Worm (Caenorhabditis elegans): ENCODE measurements around the gene C54D10.9.
A peak's percentile ranks its signal among the peaks of the same experiment; 100 is the strongest.

C54D10.9 gene

DNA sequence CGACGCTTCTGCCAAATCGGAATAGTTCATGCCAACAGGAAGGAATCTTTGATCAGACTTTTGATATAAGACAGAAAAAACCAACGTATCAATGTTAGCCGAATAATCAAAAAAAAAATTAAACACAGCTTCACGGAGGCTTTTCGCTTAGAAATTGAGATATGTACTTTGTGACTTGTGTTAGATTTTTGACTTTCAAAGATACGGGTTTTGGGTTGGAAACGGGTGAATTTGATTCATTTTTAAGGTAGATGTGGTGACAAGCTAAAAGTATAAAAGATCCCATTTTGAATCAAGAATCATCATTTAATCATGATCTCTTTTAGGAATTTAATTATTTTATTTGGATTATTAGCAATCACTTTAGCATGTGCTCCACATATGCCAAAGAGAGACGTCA is 44.6 kb upstream of the C54D10.9 start, which contains the start of gene K01D12.8:
Gene K01D12.8 (plus strand): TSS at position 301 of the 400 bp plus-strand sequence.
- TF ChIP-seq mab-5 (tag; optimal IDR thresholded peaks at IDR 0.05) (no peak), nhr-76 (tag; optimal IDR thresholded peaks at IDR 0.05) (no peak), blmp-1 (tag; optimal IDR thresholded peaks at IDR 0.05) (no peak), mls-2 (tag; optimal IDR thresholded peaks at IDR 0.05) (no peak), ceh-39 (tag; optimal IDR thresholded peaks at IDR 0.05) (no peak), bed-3 (GFP tag; optimal IDR thresholded peaks at IDR 0.05) (no peak), ham-2 (GFP tag; optimal IDR thresholded peaks at IDR 0.05) (no peak), pha-4 (tag; optimal IDR thresholded peaks at IDR 0.05) (no peak), nhr-2 (tag; optimal IDR thresholded peaks at IDR 0.05) (no peak), ces-1 (GFP tag; optimal IDR thresholded peaks at IDR 0.05) (no peak), ztf-11 (tag; optimal IDR thresholded peaks at IDR 0.05) (no peak), mep-1 (tag; optimal IDR thresholded peaks at IDR 0.05) (no peak)

DNA sequence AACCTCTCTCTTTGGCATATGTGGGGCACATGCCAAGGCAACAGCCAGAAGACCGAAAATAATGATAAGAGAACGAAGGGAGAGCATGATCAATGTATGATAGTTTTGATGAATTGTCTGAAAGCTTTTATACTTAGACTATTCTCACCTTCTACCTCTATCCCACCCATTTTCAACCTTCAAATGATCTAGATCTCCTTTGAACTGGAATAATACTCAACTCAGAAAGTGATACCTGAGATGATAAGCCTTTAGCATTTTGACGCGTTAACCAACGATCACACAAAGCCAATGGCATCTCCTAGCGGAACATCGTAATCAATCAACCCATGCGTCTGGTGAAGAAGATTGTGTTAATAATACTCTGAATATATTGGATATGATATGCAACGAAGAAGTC is 42.4 kb upstream of the C54D10.9 start, which contains the start of gene K01D12.9:
Gene K01D12.9 (minus strand): TSS at position 101 of the 400 bp plus-strand sequence.
- TF ChIP-seq drap-1 (GFP tag; optimal IDR thresholded peaks at IDR 0.05) (no peak), blmp-1 (tag; optimal IDR thresholded peaks at IDR 0.05) (no peak), mep-1 (tag; optimal IDR thresholded peaks at IDR 0.05) (no peak), nhr-237 (tag; optimal IDR thresholded peaks at IDR 0.05) (no peak), M03D4.4 (tag; optimal IDR thresholded peaks at IDR 0.05) (no peak), ceh-43 (GFP tag; optimal IDR thresholded peaks at IDR 0.05) (no peak), nhr-12 (tag; optimal IDR thresholded peaks at IDR 0.05) (no peak), bed-3 (GFP tag; optimal IDR thresholded peaks at IDR 0.05) (no peak), mab-5 (tag; optimal IDR thresholded peaks at IDR 0.05) (no peak), unc-62 (GFP tag; optimal IDR thresholded peaks at IDR 0.05) (no peak), lin-13 (tag; optimal IDR thresholded peaks at IDR 0.05) (no peak), unc-120 (tag; optimal IDR thresholded peaks at IDR 0.05; ENCODE audit: poor library complexity, severe bottlenecking) (no peak), elt-1 (tag; optimal IDR thresholded peaks at IDR 0.05; ENCODE audit: borderline replicate concordance, insufficient read depth) (no peak), ces-1 (GFP tag; optimal IDR thresholded peaks at IDR 0.05) (no peak), ham-2 (GFP tag; optimal IDR thresholded peaks at IDR 0.05) (no peak)

DNA sequence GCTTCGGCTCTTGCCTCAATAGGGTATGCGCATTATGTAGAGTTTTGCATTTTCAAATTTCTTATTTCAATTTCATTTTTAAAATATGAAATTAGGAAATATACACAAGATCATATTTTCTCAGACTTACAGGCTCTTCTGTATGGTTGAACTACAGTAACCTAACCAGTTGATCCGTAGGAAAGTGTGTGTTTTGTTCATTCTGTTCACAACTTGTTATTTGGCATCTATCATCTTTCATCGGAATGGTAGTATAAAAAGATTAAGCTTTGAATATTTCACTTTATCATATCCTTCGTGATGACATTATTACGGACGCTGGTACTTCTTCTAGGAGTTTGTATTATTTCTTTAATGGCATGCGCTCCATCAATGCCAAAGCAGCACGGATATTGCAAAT is 41.0 kb upstream of the C54D10.9 start, which contains the start of gene K01D12.10:
Gene K01D12.10 (plus strand): TSS at position 301 of the 400 bp plus-strand sequence.
- TF ChIP-seq drap-1 (GFP tag; optimal IDR thresholded peaks at IDR 0.05) (no peak), ztf-11 (tag; optimal IDR thresholded peaks at IDR 0.05) (no peak), sem-2 (GFP tag; optimal IDR thresholded peaks at IDR 0.05) (no peak), nhr-12 (tag; optimal IDR thresholded peaks at IDR 0.05) (no peak), unc-39 (tag; optimal IDR thresholded peaks at IDR 0.05) (no peak), lin-13 (tag; optimal IDR thresholded peaks at IDR 0.05) (no peak), ceh-83 (GFP tag; optimal IDR thresholded peaks at IDR 0.05) (no peak), M03D4.4 (tag; optimal IDR thresholded peaks at IDR 0.05) (no peak), cnd-1 (tag; optimal IDR thresholded peaks at IDR 0.05) (no peak), bed-3 (GFP tag; optimal IDR thresholded peaks at IDR 0.05) (no peak)

DNA sequence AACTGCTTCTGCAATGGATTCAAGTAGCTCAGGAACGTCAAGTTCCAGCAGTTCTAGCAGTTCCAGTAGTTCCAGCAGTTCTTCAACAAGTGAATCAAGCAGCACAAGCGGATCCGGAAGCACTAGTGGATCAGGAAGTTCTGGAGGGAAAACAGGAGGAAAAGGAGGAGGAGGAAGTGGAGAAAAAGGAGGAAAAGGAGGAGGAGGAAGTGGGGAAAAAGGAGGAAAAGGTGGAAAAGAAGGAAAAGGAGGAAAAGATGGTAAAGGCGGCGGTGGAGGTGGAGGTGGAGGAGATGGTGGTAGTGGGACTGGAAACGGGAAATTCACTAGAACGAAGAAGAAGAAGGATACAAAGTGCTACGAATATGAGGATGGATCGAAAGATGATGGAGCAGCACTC is 40.4 kb upstream of the C54D10.9 start:
- TF ChIP-seq ceh-43 (GFP tag; optimal IDR thresholded peaks at IDR 0.05) (no peak), elt-3 (tag; optimal IDR thresholded peaks at IDR 0.05) (no peak), sptf-1 (tag; optimal IDR thresholded peaks at IDR 0.05) (peak; percentile 11)

DNA sequence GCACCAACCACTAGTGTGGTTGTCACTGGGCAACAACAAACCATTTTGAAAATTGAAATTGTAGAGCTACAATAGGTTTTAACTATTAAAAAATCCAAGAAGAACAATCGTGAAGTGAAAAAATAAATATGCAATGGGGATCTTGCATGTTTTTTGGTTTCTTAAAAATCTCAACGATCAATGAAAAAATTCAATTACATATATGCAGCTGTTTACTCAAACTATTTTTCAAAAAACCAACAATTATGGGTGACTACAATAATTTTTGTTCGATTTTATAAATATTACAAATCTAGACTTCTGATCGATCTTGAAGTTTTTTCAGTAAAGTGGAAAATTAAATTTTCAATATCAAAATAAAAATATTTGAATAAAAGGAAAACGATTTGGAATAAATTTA is 38.4 kb upstream of the C54D10.9 start, which contains the start of gene cdr-4:
Gene cdr-4 (minus strand): TSS at position 101 of the 400 bp plus-strand sequence.
- no peak for TF ChIP-seq ceh-43 (GFP tag; optimal IDR thresholded peaks at IDR 0.05)

DNA sequence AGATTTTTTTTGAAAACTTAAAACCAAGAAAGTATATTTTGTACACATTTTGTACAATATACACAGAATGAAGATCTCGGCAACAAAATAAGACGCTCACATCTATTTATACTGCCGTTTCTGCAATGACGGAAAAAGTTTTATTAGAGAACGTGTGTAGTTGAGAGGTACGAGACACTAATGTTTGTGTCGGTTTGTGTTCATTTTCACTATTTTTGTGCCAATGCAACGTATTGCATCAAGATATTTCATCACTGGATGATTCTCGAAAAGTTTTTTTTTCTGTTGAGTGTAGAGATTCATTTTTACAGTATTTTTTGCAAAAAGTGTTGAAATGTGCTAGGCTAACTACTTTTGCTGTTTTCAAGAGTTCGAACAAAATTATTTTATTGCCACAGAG is 38.0 kb upstream of the C54D10.9 start:
- TF ChIP-seq ztf-11 (tag; optimal IDR thresholded peaks at IDR 0.05) (no peak), elt-3 (tag; optimal IDR thresholded peaks at IDR 0.05) (no peak), unc-120 (tag; optimal IDR thresholded peaks at IDR 0.05; ENCODE audit: poor library complexity, severe bottlenecking) (no peak), bed-3 (GFP tag; optimal IDR thresholded peaks at IDR 0.05) (no peak), sem-2 (GFP tag; optimal IDR thresholded peaks at IDR 0.05) (no peak), unc-62 (GFP tag; optimal IDR thresholded peaks at IDR 0.05) (no peak), mep-1 (tag; optimal IDR thresholded peaks at IDR 0.05) (no peak), lin-32 (GFP tag; optimal IDR thresholded peaks at IDR 0.05) (no peak), sptf-1 (tag; optimal IDR thresholded peaks at IDR 0.05) (no peak), tbx-8 (GFP tag; optimal IDR thresholded peaks at IDR 0.05) (no peak), mab-5 (tag; optimal IDR thresholded peaks at IDR 0.05) (no peak), pha-4 (tag; optimal IDR thresholded peaks at IDR 0.05) (no peak), elt-1 (tag; optimal IDR thresholded peaks at IDR 0.05; ENCODE audit: borderline replicate concordance, insufficient read depth) (no peak)
